Fruit fly (Drosophila melanogaster) whole organism, embryonic: ENCODE data around the gene CG13126.

Experiments
- B-H1 ChIP-seq: fragments of 200-800 bp; sonication (Bioruptor generic); IDR thresholded peaks from 3 replicates; pipeline ENCODE4 v1.3.6; 2022; ENCODE audit warnings: missing biosample characterization, missing genetic modification characterization
- Bgb ChIP-seq: fragments of 200-800 bp; sonication (Bioruptor generic); IDR thresholded peaks from 2 replicates; pipeline ENCODE4 v1.3.6; 2022; ENCODE audit warnings: missing biosample characterization, missing genetic modification characterization; ENCODE audit not compliant: partially characterized antibody
- CG10979 ChIP-seq: fragments of 200-800 bp; sonication (Bioruptor generic); optimal IDR thresholded peaks from 2 replicates; lab custom pipeline; 2018; ENCODE audit warnings: missing biosample characterization, mild to moderate bottlenecking, missing genetic modification characterization, moderate library complexity
- CG11398 ChIP-seq: fragments of 200-800 bp; sonication (Bioruptor generic); optimal IDR thresholded peaks from 2 replicates; lab custom pipeline; 2016; ENCODE audit warnings: missing biosample characterization, missing genetic modification characterization
- CG11723 ChIP-seq: fragments of 200-800 bp; sonication (Bioruptor generic); optimal IDR thresholded peaks from 2 replicates; lab custom pipeline; 2017; ENCODE audit warnings: missing biosample characterization, mild to moderate bottlenecking, missing genetic modification characterization
- CG12219 ChIP-seq: fragments of 200-800 bp; sonication (Bioruptor generic); optimal IDR thresholded peaks from 3 replicates; lab custom pipeline; 2018; ENCODE audit warnings: missing biosample characterization, mild to moderate bottlenecking, missing genetic modification characterization
- CG12299 ChIP-seq: fragments of 200-800 bp; sonication (Bioruptor generic); optimal IDR thresholded peaks from 2 replicates; lab custom pipeline; 2018; ENCODE audit warnings: missing biosample characterization, mild to moderate bottlenecking, missing genetic modification characterization
- CG13296 ChIP-seq: fragments of 200-800 bp; sonication (Bioruptor generic); optimal IDR thresholded peaks from 3 replicates; lab custom pipeline; 2018; ENCODE audit warnings: missing biosample characterization, mild to moderate bottlenecking, missing genetic modification characterization
- CG14860 ChIP-seq: fragments of 200-800 bp; sonication (Bioruptor generic); IDR thresholded peaks from 3 replicates; pipeline ENCODE4 v1.3.6; 2022; ENCODE audit warnings: missing biosample characterization, missing genetic modification characterization; ENCODE audit not compliant: partially characterized antibody
- CG1529 ChIP-seq: fragments of 200-800 bp; sonication (Bioruptor generic); optimal IDR thresholded peaks from 3 replicates; lab custom pipeline; 2018; ENCODE audit warnings: missing biosample characterization, missing genetic modification characterization
- CG1602 ChIP-seq: fragments of 200-800 bp; sonication (Bioruptor generic); optimal IDR thresholded peaks from 3 replicates; lab custom pipeline; 2016; ENCODE audit warnings: missing biosample characterization, missing genetic modification characterization
- CG18262 ChIP-seq: fragments of 200-800 bp; optimal IDR thresholded peaks from 3 replicates; lab custom pipeline; 2019; ENCODE audit warnings: missing biosample characterization, mild to moderate bottlenecking, missing genetic modification characterization, moderate library complexity
- CG2889 ChIP-seq: fragments of 200-800 bp; sonication (Bioruptor generic); IDR thresholded peaks from 3 replicates; pipeline ENCODE4 v1.3.6; 2022; ENCODE audit warnings: missing biosample characterization, missing genetic modification characterization
- CG3281 ChIP-seq: fragments of 200-800 bp; sonication (Bioruptor generic); optimal IDR thresholded peaks from 3 replicates; lab custom pipeline; 2017; ENCODE audit warnings: missing biosample characterization, mild to moderate bottlenecking, missing genetic modification characterization
- CG4820 ChIP-seq: fragments of 200-800 bp; sonication (Bioruptor generic); optimal IDR thresholded peaks from 3 replicates; lab custom pipeline; 2016; ENCODE audit warnings: missing biosample characterization, missing genetic modification characterization
- Camta ChIP-seq: fragments of 200-800 bp; sonication (Bioruptor generic); optimal IDR thresholded peaks from 2 replicates; lab custom pipeline; 2016; ENCODE audit warnings: missing biosample characterization, missing genetic modification characterization
- D19B ChIP-seq: fragments of 200-800 bp; sonication (Bioruptor generic); optimal IDR thresholded peaks from 2 replicates; lab custom pipeline; 2017; ENCODE audit warnings: missing biosample characterization, mild to moderate bottlenecking, missing genetic modification characterization
- Dek ChIP-seq: fragments of 200-800 bp; sonication (Bioruptor generic); optimal IDR thresholded peaks from 3 replicates; lab custom pipeline; 2019; ENCODE audit warnings: missing biosample characterization, mild to moderate bottlenecking, missing genetic modification characterization, moderate library complexity
- Doc2 ChIP-seq: fragments of 200-800 bp; sonication (Bioruptor generic); IDR thresholded peaks from 2 replicates; pipeline ENCODE4 v1.3.6; 2022; ENCODE audit warnings: missing biosample characterization, missing genetic modification characterization
- Ets97D ChIP-seq: fragments of 200-800 bp; sonication (Bioruptor generic); optimal IDR thresholded peaks from 3 replicates; lab custom pipeline; 2016; ENCODE audit warnings: missing biosample characterization, missing genetic modification characterization
- H2.0 ChIP-seq: fragments of 200-800 bp; sonication (Bioruptor generic); IDR thresholded peaks from 2 replicates; pipeline ENCODE4 v1.3.6; 2022; ENCODE audit warnings: missing biosample characterization, missing genetic modification characterization
- HLH3B ChIP-seq: fragments of 200-800 bp; sonication (Bioruptor generic); IDR thresholded peaks from 2 replicates; pipeline ENCODE4 v1.3.6; 2022; ENCODE audit warnings: missing biosample characterization, missing genetic modification characterization
- Hand ChIP-seq: fragments of 200-800 bp; sonication (Bioruptor generic); optimal IDR thresholded peaks from 2 replicates; lab custom pipeline; 2017; ENCODE audit warnings: mild to moderate bottlenecking, missing biosample characterization, missing genetic modification reagents, missing genetic modification characterization
- Hmr ChIP-seq: fragments of 200-800 bp; sonication (Bioruptor generic); optimal IDR thresholded peaks from 3 replicates; lab custom pipeline; 2017; ENCODE audit warnings: mild to moderate bottlenecking, missing biosample characterization, missing genetic modification reagents, missing genetic modification characterization
- Max ChIP-seq: fragments of 200-800 bp; sonication (Bioruptor generic); optimal IDR thresholded peaks from 2 replicates; lab custom pipeline; 2016; ENCODE audit warnings: missing biosample characterization, mild to moderate bottlenecking, missing genetic modification characterization
- Meics ChIP-seq: fragments of 200-800 bp; sonication (Bioruptor generic); optimal IDR thresholded peaks from 2 replicates; lab custom pipeline; 2017; ENCODE audit warnings: missing biosample characterization, mild to moderate bottlenecking, missing genetic modification characterization
- Nf-YB ChIP-seq: fragments of 200-800 bp; sonication (Bioruptor generic); optimal IDR thresholded peaks from 3 replicates; lab custom pipeline; 2019; ENCODE audit warnings: missing biosample characterization, mild to moderate bottlenecking, missing genetic modification characterization, moderate library complexity
- Ptx1 ChIP-seq: fragments of 200-800 bp; sonication (Bioruptor generic); IDR thresholded peaks from 2 replicates; pipeline ENCODE4 v1.3.6; 2022; ENCODE audit warnings: missing biosample characterization, missing genetic modification characterization
- Sox100B ChIP-seq: fragments of 200-800 bp; sonication (Bioruptor generic); optimal IDR thresholded peaks from 3 replicates; lab custom pipeline; 2018; ENCODE audit warnings: missing biosample characterization, mild to moderate bottlenecking, missing genetic modification characterization
- Spps ChIP-seq: fragments of 200-800 bp; sonication (Bioruptor generic); optimal IDR thresholded peaks from 2 replicates; lab custom pipeline; 2018; ENCODE audit warnings: missing biosample characterization, mild to moderate bottlenecking, missing genetic modification characterization
- Ssrp ChIP-seq: fragments of 200-800 bp; sonication (Bioruptor generic); optimal IDR thresholded peaks from 2 replicates; lab custom pipeline; 2018; ENCODE audit warnings: missing biosample characterization, mild to moderate bottlenecking, missing genetic modification characterization, moderate library complexity
- Xbp1 ChIP-seq: fragments of 200-800 bp; sonication (Bioruptor generic); optimal IDR thresholded peaks from 3 replicates; lab custom pipeline; 2016; ENCODE audit warnings: missing biosample characterization, mild to moderate bottlenecking, missing genetic modification characterization
- ap ChIP-seq: fragments of 200-800 bp; sonication (Bioruptor generic); IDR thresholded peaks from 2 replicates; pipeline ENCODE4 v1.3.6; 2022; ENCODE audit warnings: missing biosample characterization, missing genetic modification characterization
- ci ChIP-seq: fragments of 200-800 bp; sonication (Bioruptor generic); IDR thresholded peaks from 3 replicates; pipeline ENCODE4 v1.3.6; 2022; ENCODE audit warnings: missing biosample characterization, missing genetic modification characterization
- danr ChIP-seq: fragments of 200-800 bp; sonication (Bioruptor generic); IDR thresholded peaks from 2 replicates; pipeline ENCODE4 v1.3.6; 2022; ENCODE audit warnings: missing biosample characterization, missing genetic modification characterization
- dati ChIP-seq: fragments of 200-800 bp; sonication (Bioruptor generic); IDR thresholded peaks from 2 replicates; pipeline ENCODE4 v1.3.6; 2022; ENCODE audit warnings: missing biosample characterization, missing genetic modification characterization
- eyg ChIP-seq: fragments of 200-800 bp; sonication (Bioruptor generic); optimal IDR thresholded peaks from 3 replicates; lab custom pipeline; 2016; ENCODE audit warnings: missing biosample characterization, missing genetic modification characterization
- fd96Cb ChIP-seq: fragments of 200-800 bp; sonication (Bioruptor generic); optimal IDR thresholded peaks from 2 replicates; lab custom pipeline; 2018; ENCODE audit warnings: missing biosample characterization, mild to moderate bottlenecking, missing genetic modification characterization, moderate library complexity
- gro ChIP-seq: fragments of 200-800 bp; sonication (Bioruptor generic); optimal IDR thresholded peaks from 2 replicates; lab custom pipeline; 2016; ENCODE audit warnings: missing biosample characterization, missing genetic modification characterization
- gsb-n ChIP-seq: fragments of 200-800 bp; sonication (Bioruptor generic); optimal IDR thresholded peaks from 3 replicates; lab custom pipeline; 2018; ENCODE audit warnings: missing biosample characterization, mild to moderate bottlenecking, missing genetic modification characterization
- h ChIP-seq: fragments of >200 bp; optimal IDR thresholded peaks from 2 replicates; lab custom pipeline; 2017
- lilli ChIP-seq: fragments of 200-800 bp; sonication (Bioruptor generic); optimal IDR thresholded peaks from 3 replicates; lab custom pipeline; 2016; ENCODE audit warnings: missing biosample characterization, missing genetic modification characterization
- mam ChIP-seq: fragments of 200-800 bp; sonication (Bioruptor generic); optimal IDR thresholded peaks from 3 replicates; lab custom pipeline; 2016; ENCODE audit warnings: missing biosample characterization, missing genetic modification characterization
- otp ChIP-seq: fragments of 200-800 bp; sonication (Bioruptor generic); IDR thresholded peaks from 3 replicates; pipeline ENCODE4, ENCODE4 v1.3.6; 2022; ENCODE audit warnings: missing biosample characterization, missing genetic modification characterization
- pnt ChIP-seq: fragments of 200-800 bp; sonication (Bioruptor generic); optimal IDR thresholded peaks from 3 replicates; lab custom pipeline; 2016; ENCODE audit warnings: missing biosample characterization, missing genetic modification characterization
- prd ChIP-seq, 3 experiments: fragments of >200 bp in 2 of 3; fragments of 200-800 bp in 1 of 3; sonication (Bioruptor generic) in 1 of 3; optimal IDR thresholded peaks in 2 of 3; IDR thresholded peaks in 1 of 3; 2 replicates in 2 of 3; 3 replicates in 1 of 3; pipeline versions ENCODE4 v1.3.6 to Lab custom; 2017 to 2022; ENCODE audit warnings: missing biosample characterization in 1 of 3, missing genetic modification characterization in 1 of 3
- sens-2 ChIP-seq: fragments of 200-800 bp; sonication (Bioruptor generic); IDR thresholded peaks from 2 replicates; pipeline ENCODE4 v1.3.6; 2022; ENCODE audit warnings: missing biosample characterization, missing genetic modification characterization
- wdn ChIP-seq: fragments of 200-800 bp; sonication (Bioruptor generic); IDR thresholded peaks from 2 replicates; pipeline ENCODE4 v1.3.6; 2022; ENCODE audit warnings: missing biosample characterization, missing genetic modification characterization
- wor ChIP-seq: fragments of 200-800 bp; sonication (Bioruptor generic); IDR thresholded peaks from 2 replicates; pipeline ENCODE4 v1.3.6; 2022; ENCODE audit warnings: missing biosample characterization, missing genetic modification characterization

Gene CG13126

dm6 chr2L:9915011-9915850 lies 38.8 kb downstream of the CG13126 start, which contains the start of gene yip2 (continued):
- no peak; the same call in 2 of the 3 replicates for TF ChIP-seq B-H1 (GFP tag; lab: Robert Waterston, UW)
- TF ChIP-seq mam (GFP tag; lab: Kevin White, UChicago) = peak; percentile 52
- no peak for TF ChIP-seq CG14860 (GFP tag; lab: Robert Waterston, UW)
- peak; percentile 52; the same call in 1 of the 2 replicates for TF ChIP-seq Ptx1 (GFP tag; lab: Robert Waterston, UW)
- peak; percentile 29 for TF ChIP-seq Nf-YB (GFP tag; lab: Kevin White, UChicago)
- TF ChIP-seq prd (optimal IDR thresholded peaks at IDR 0.05; lab: Kevin White, UChicago) = no peak
- TF ChIP-seq prd (GFP tag; IDR thresholded peaks at IDR 0.05; lab: Robert Waterston, UW) = peak; percentile 65
- peak; percentile 40; the same call in 1 of the 2 replicates for TF ChIP-seq dati (GFP tag; lab: Robert Waterston, UW)
- no peak for TF ChIP-seq danr (GFP tag; lab: Robert Waterston, UW)
- peak; percentile 1 for TF ChIP-seq fd96Cb (tag; lab: Kevin White, UChicago)
- TF ChIP-seq CG1529 (GFP tag; lab: Kevin White, UChicago) = peak; percentile 14
- no peak for TF ChIP-seq wor (GFP tag; lab: Robert Waterston, UW)
- peak; percentile 72 for TF ChIP-seq Hmr (GFP tag; lab: Kevin White, UChicago)
- TF ChIP-seq wdn (GFP tag; lab: Robert Waterston, UW) = no peak
- peak; percentile 75 for TF ChIP-seq Dek (tag; lab: Kevin White, UChicago)
- TF ChIP-seq H2.0 (GFP tag; lab: Robert Waterston, UW) = peak; percentile 42; the same call in 1 of the 2 replicates
- peak; percentile 65 for TF ChIP-seq HLH3B (GFP tag; lab: Robert Waterston, UW)
- TF ChIP-seq CG2889 (GFP tag; lab: Robert Waterston, UW) = 0 out of 3 replicates have a peak, but pooled peaks have one; percentile 25
- TF ChIP-seq Spps (tag; lab: Kevin White, UChicago) = no peak
- TF ChIP-seq CG11723 (GFP tag; lab: Kevin White, UChicago) = peak; percentile 33
- peak; percentile 57 for TF ChIP-seq CG3281 (GFP tag; lab: Kevin White, UChicago)
- peak; percentile 34 for TF ChIP-seq eyg (GFP tag; lab: Kevin White, UChicago)
- TF ChIP-seq sens-2 (GFP tag; lab: Robert Waterston, UW) = peak; percentile 45; the same call in 1 of the 2 replicates
- TF ChIP-seq Max (GFP tag; lab: Kevin White, UChicago) = no peak
- no peak for TF ChIP-seq pnt (GFP tag; lab: Kevin White, UChicago)
- no peak for TF ChIP-seq CG1602
- TF ChIP-seq h (lab: Kevin White, UChicago) = no peak
- TF ChIP-seq Camta (GFP tag; lab: Kevin White, UChicago) = no peak
- TF ChIP-seq CG13296 (GFP tag; lab: Kevin White, UChicago) = peak; percentile 89
- TF ChIP-seq Bgb = 0 out of 2 replicates have a peak, but pooled peaks have one; percentile 11
- no peak for TF ChIP-seq Doc2 (GFP tag; lab: Robert Waterston, UW)
- peak; percentile 34 for TF ChIP-seq CG10979 (tag; lab: Kevin White, UChicago)
- peak; percentile 76 for TF ChIP-seq Xbp1 (GFP tag; lab: Kevin White, UChicago)
- TF ChIP-seq Ets97D = peak; percentile 15
- peak; percentile 53; the same call in 1 of the 3 replicates for TF ChIP-seq otp
- peak; percentile 61 for TF ChIP-seq CG11398 (GFP tag; lab: Kevin White, UChicago)
- TF ChIP-seq ci (GFP tag; lab: Robert Waterston, UW) = peak; percentile 93
- TF ChIP-seq CG18262 (tag; lab: Kevin White, UChicago) = peak; percentile 50
- peak; percentile 10 for TF ChIP-seq CG12299 (tag; lab: Kevin White, UChicago)
- peak; percentile 56 for TF ChIP-seq Sox100B (GFP tag; lab: Kevin White, UChicago)
- TF ChIP-seq ap = peak; percentile 52
- peak; percentile 57 for TF ChIP-seq CG12219 (GFP tag; lab: Kevin White, UChicago)
- TF ChIP-seq lilli (GFP tag; lab: Kevin White, UChicago) = peak; percentile 69
- TF ChIP-seq gro (GFP tag; lab: Kevin White, UChicago) = peak; percentile 8
- no peak for TF ChIP-seq gsb-n
- peak; percentile 40 for TF ChIP-seq D19B (GFP tag; lab: Kevin White, UChicago)
- peak; percentile 70 for TF ChIP-seq Meics (GFP tag; lab: Kevin White, UChicago)
- TF ChIP-seq Hand (GFP tag; lab: Kevin White, UChicago) = peak; percentile 54
- TF ChIP-seq Ssrp (tag; lab: Kevin White, UChicago) = peak; percentile 29
- no peak for TF ChIP-seq CG4820
